Worm (Caenorhabditis elegans): ENCODE measurements around the gene ZK418.11.
A peak's percentile ranks its signal among the peaks of the same experiment; 100 is the strongest.

ZK418.11 gene

DNA sequence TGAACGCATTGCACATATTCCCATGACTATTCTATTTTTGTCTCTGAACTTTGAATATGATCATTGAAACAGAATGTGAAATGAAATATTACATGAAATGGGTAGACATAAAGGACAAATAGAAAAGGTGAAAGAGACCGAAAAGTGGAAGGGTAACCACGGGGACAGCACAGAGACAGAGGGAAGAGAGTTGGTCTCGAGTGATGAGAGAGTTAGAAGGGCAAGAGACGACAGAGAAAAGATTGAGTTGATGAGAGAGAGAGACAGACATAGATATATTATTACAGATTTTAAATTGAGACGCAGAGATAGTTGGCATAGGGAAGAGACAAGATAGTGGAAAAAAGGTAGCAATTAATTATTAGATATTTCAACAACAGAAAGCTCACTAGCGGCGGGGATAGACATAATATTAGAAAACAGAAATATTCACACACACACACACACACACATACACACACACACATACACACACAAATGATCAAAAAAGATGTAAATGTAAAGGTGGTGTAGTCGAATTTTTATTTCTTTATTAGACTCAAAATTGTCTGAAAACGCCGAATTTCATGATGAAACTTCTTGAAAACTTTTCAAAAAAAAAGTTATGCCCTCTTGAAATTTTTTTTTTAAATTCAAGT lies 16.6 kb downstream of the ZK418.11 start:
- TF ChIP-seq tag-97 (GFP tag; IDR thresholded peaks at IDR 0.05): no peak
- no peak for TF ChIP-seq saeg-2 (GFP tag; IDR thresholded peaks at IDR 0.05)
- TF ChIP-seq F49E8.2 (tag; optimal IDR thresholded peaks at IDR 0.05; ENCODE audit: borderline replicate concordance): no peak
- 0 out of 2 replicates have a peak, but pooled peaks have one; percentile 26 for TF ChIP-seq lin-1 (GFP tag; IDR thresholded peaks at IDR 0.05)
- TF ChIP-seq ceh-28 (tag; optimal IDR thresholded peaks at IDR 0.05): no peak
- TF ChIP-seq D1046.2 (GFP tag; IDR thresholded peaks at IDR 0.05): no peak
- TF ChIP-seq dpl-1 (GFP tag; optimal IDR thresholded peaks at IDR 0.05): peak; percentile 47
- peak; percentile 87 for TF ChIP-seq nhr-28 (tag; optimal IDR thresholded peaks at IDR 0.05)
- TF ChIP-seq zfp-3 (GFP tag; conservative IDR thresholded peaks at IDR 0.05): 0 out of 2 replicates have a peak, but pooled peaks have one; percentile 13
- TF ChIP-seq ztf-7 (tag; optimal IDR thresholded peaks at IDR 0.05): peak; percentile 16
- peak; percentile 88 for TF ChIP-seq nhr-10 (tag; optimal IDR thresholded peaks at IDR 0.05)
- TF ChIP-seq zip-2 (tag; optimal IDR thresholded peaks at IDR 0.05): no peak
- TF ChIP-seq lin-15B (tag; optimal IDR thresholded peaks at IDR 0.05): no peak
- peak; percentile 74 for TF ChIP-seq mxl-3 (GFP tag; optimal IDR thresholded peaks at IDR 0.05)
- TF ChIP-seq aha-1 (tag): peak; percentile 91
- TF ChIP-seq fkh-10 (GFP tag; optimal IDR thresholded peaks at IDR 0.05): no peak
- no peak for TF ChIP-seq F26F4.8 (GFP tag; conservative IDR thresholded peaks at IDR 0.05)
- peak; percentile 33 for TF ChIP-seq nhr-48 (tag; optimal IDR thresholded peaks at IDR 0.05)
- no peak for TF ChIP-seq T20F7.1 (GFP tag; optimal IDR thresholded peaks at IDR 0.05)
- no peak for TF ChIP-seq duxl-1 (tag; optimal IDR thresholded peaks at IDR 0.05; ENCODE audit: poor library complexity)
- TF ChIP-seq ceh-62 (tag; optimal IDR thresholded peaks at IDR 0.05): no peak
- TF ChIP-seq arid-1 (GFP tag; conservative IDR thresholded peaks at IDR 0.05): 0 out of 2 replicates have a peak, but pooled peaks have one; percentile 28
- TF ChIP-seq pqm-1 (tag; optimal IDR thresholded peaks at IDR 0.05): peak; percentile 69
- TF ChIP-seq daf-16 (GFP tag; optimal IDR thresholded peaks at IDR 0.05): no peak
- TF ChIP-seq daf-16 (tag; optimal IDR thresholded peaks at IDR 0.05): peak; percentile 67
- no peak for TF ChIP-seq ceh-32 (tag; optimal IDR thresholded peaks at IDR 0.05; ENCODE audit: poor library complexity)
- TF ChIP-seq tra-1 (GFP tag; IDR thresholded peaks at IDR 0.05): peak; percentile 46; the same call in 1 of the 2 replicates
- TF ChIP-seq hlh-30 (tag; optimal IDR thresholded peaks at IDR 0.05; ENCODE audit: insufficient read depth): peak; percentile 94
- no peak for TF ChIP-seq lin-29 (GFP tag; IDR thresholded peaks at IDR 0.05)
- no peak for TF ChIP-seq Y105C5A.15 (GFP tag; IDR thresholded peaks at IDR 0.05)
- peak; percentile 31 for TF ChIP-seq nhr-77 (tag; optimal IDR thresholded peaks at IDR 0.05)
- TF ChIP-seq nhr-76 (tag; optimal IDR thresholded peaks at IDR 0.05): no peak
- TF ChIP-seq ztf-11 (tag; optimal IDR thresholded peaks at IDR 0.05): no peak
- TF ChIP-seq mdl-1 (tag; optimal IDR thresholded peaks at IDR 0.05): peak; percentile 46 to 71
- TF ChIP-seq mep-1 (tag; optimal IDR thresholded peaks at IDR 0.05): peak; percentile 79
- TF ChIP-seq mes-2 (tag; optimal IDR thresholded peaks at IDR 0.05; ENCODE audit: poor library complexity, severe bottlenecking): peak; percentile 52
- no peak for TF ChIP-seq php-3 (GFP tag; IDR thresholded peaks at IDR 0.05)
- TF ChIP-seq hlh-11 (tag; optimal IDR thresholded peaks at IDR 0.05): peak; percentile 81
- TF ChIP-seq mxl-2 (GFP tag; conservative IDR thresholded peaks at IDR 0.05): no peak
- TF ChIP-seq set-16 (GFP tag; IDR thresholded peaks at IDR 0.05): no peak
- TF ChIP-seq T26A8.4 (GFP tag; IDR thresholded peaks at IDR 0.05): no peak
- TF ChIP-seq nhr-237 (tag; optimal IDR thresholded peaks at IDR 0.05): no peak
- TF ChIP-seq hmg-1.1 (GFP tag; IDR thresholded peaks at IDR 0.05): peak; percentile 61
- peak; percentile 90 for TF ChIP-seq dve-1 (tag; optimal IDR thresholded peaks at IDR 0.05; ENCODE audit: insufficient read depth)
- TF ChIP-seq ctbp-1 (GFP tag; IDR thresholded peaks at IDR 0.05): no peak
- TF ChIP-seq nhr-11 (tag; optimal IDR thresholded peaks at IDR 0.05): peak; percentile 9
- TF ChIP-seq nhr-41 (GFP tag; IDR thresholded peaks at IDR 0.05): no peak
- TF ChIP-seq rbr-2 (tag; optimal IDR thresholded peaks at IDR 0.05): peak; percentile 34
- TF ChIP-seq ZK337.2 (GFP tag; IDR thresholded peaks at IDR 0.05): no peak
- peak; percentile 77 for TF ChIP-seq dmd-6 (GFP tag; IDR thresholded peaks at IDR 0.05)
- TF ChIP-seq lin-38 (GFP tag; IDR thresholded peaks at IDR 0.05): peak; percentile 22

Data from whole organism, L4 larva.